Worm (Caenorhabditis elegans) whole organism, L2 larva: ENCODE data around the gene phlp-2.

Experiments
- C34F6.9 ChIP-seq: fragments of 150-350 bp; optimal IDR thresholded peaks from 2 replicates; lab custom pipeline; 2014; ENCODE audit warnings: missing biosample characterization, missing genetic modification characterization
- Y55F3AM.14 ChIP-seq: fragments of 200-800 bp; sonication (Bioruptor generic); optimal IDR thresholded peaks from 2 replicates; lab custom pipeline; 2018; ENCODE audit warnings: mild to moderate bottlenecking, missing genetic modification characterization, missing compliant biosample characterization
- ZK546.5 ChIP-seq: sonication (generic microtip); optimal IDR thresholded peaks from 2 replicates; lab custom pipeline; 2017; ENCODE audit warnings: missing biosample characterization, missing genetic modification characterization
- ama-1 ChIP-seq: fragments of 150-350 bp; optimal IDR thresholded peaks from 2 replicates; lab custom pipeline; 2018; ENCODE audit warnings: inconsistent platforms
- blmp-1 ChIP-seq: sonication (generic microtip); optimal IDR thresholded peaks from 2 replicates; lab custom pipeline; 2017; ENCODE audit warnings: missing genetic modification characterization, mild to moderate bottlenecking, missing compliant biosample characterization, antibody characterized with exemption, moderate library complexity; ENCODE audit not compliant: insufficient read depth
- ceh-82 ChIP-seq: fragments of 150-350 bp; optimal IDR thresholded peaks from 2 replicates; lab custom pipeline; 2014; ENCODE audit warnings: missing biosample characterization, missing genetic modification characterization
- crh-2 ChIP-seq: sonication (generic microtip); optimal IDR thresholded peaks from 2 replicates; lab custom pipeline; 2017; ENCODE audit warnings: missing biosample characterization, missing genetic modification characterization
- egl-27 ChIP-seq: sonication (generic microtip); optimal IDR thresholded peaks from 3 replicates; lab custom pipeline; 2017; ENCODE audit warnings: missing biosample characterization, missing genetic modification reagents, missing genetic modification characterization
- elt-1 ChIP-seq: fragments of 150-350 bp; optimal IDR thresholded peaks from 2 replicates; lab custom pipeline; 2014; ENCODE audit warnings: missing biosample characterization, missing genetic modification characterization
- gmeb-1 ChIP-seq: fragments of 150-350 bp; optimal IDR thresholded peaks from 2 replicates; lab custom pipeline; 2014; ENCODE audit warnings: missing biosample characterization, missing genetic modification characterization
- lin-39 ChIP-seq: fragments of 150-350 bp; optimal IDR thresholded peaks from 2 replicates; lab custom pipeline; 2014; ENCODE audit warnings: missing biosample characterization, missing genetic modification reagents, missing genetic modification characterization
- lsy-2 ChIP-seq, 2 experiments: fragments of 150-350 bp in 1 of 2; sonication (generic microtip) in 1 of 2; optimal IDR thresholded peaks; 2 replicates each; lab custom pipeline; 2014 to 2017; ENCODE audit warnings: missing biosample characterization in 2 of 2, missing genetic modification characterization in 2 of 2
- mab-5 ChIP-seq: fragments of 150-350 bp; optimal IDR thresholded peaks from 2 replicates; lab custom pipeline; 2014; ENCODE audit warnings: missing biosample characterization, missing genetic modification characterization
- mbf-1 ChIP-seq: sonication (generic microtip); optimal IDR thresholded peaks from 2 replicates; lab custom pipeline; 2017; ENCODE audit warnings: missing biosample characterization, missing genetic modification characterization
- mdl-1 ChIP-seq, 2 experiments: fragments of 150-350 bp in 1 of 2; sonication (generic microtip) in 1 of 2; optimal IDR thresholded peaks; 2 replicates each; lab custom pipeline; 2017; ENCODE audit warnings: missing biosample characterization in 2 of 2, missing genetic modification characterization in 2 of 2
- nhr-12 ChIP-seq: fragments of 150-350 bp; optimal IDR thresholded peaks from 2 replicates; lab custom pipeline; 2014; ENCODE audit warnings: missing biosample characterization, missing genetic modification characterization
- nhr-129 ChIP-seq: fragments of 150-350 bp; optimal IDR thresholded peaks from 2 replicates; lab custom pipeline; 2014; ENCODE audit warnings: missing biosample characterization, missing genetic modification characterization
- nhr-21 ChIP-seq: fragments of 150-350 bp; optimal IDR thresholded peaks from 2 replicates; lab custom pipeline; 2014; ENCODE audit warnings: missing biosample characterization, missing genetic modification characterization
- nhr-23 ChIP-seq: fragments of 150-350 bp; optimal IDR thresholded peaks from 2 replicates; lab custom pipeline; 2014; ENCODE audit warnings: missing biosample characterization, missing genetic modification reagents, missing genetic modification characterization
- nhr-237 ChIP-seq: fragments of 150-350 bp; optimal IDR thresholded peaks from 2 replicates; lab custom pipeline; 2014; ENCODE audit warnings: missing biosample characterization, missing genetic modification characterization
- nhr-25 ChIP-seq: fragments of 150-350 bp; sonication (generic microtip); optimal IDR thresholded peaks from 3 replicates; lab custom pipeline; 2014; ENCODE audit warnings: missing biosample characterization, missing genetic modification characterization
- nhr-6 ChIP-seq: fragments of 150-350 bp; optimal IDR thresholded peaks from 2 replicates; lab custom pipeline; 2014; ENCODE audit warnings: missing biosample characterization, missing genetic modification characterization
- nhr-77 ChIP-seq: fragments of 150-350 bp; optimal IDR thresholded peaks from 2 replicates; lab custom pipeline; 2014; ENCODE audit warnings: missing biosample characterization, missing genetic modification characterization
- peb-1 ChIP-seq: fragments of 150-350 bp; optimal IDR thresholded peaks from 2 replicates; lab custom pipeline; 2014; ENCODE audit warnings: missing biosample characterization, missing genetic modification characterization
- sem-4 ChIP-seq: fragments of 150-350 bp; optimal IDR thresholded peaks from 2 replicates; lab custom pipeline; 2014; ENCODE audit warnings: missing biosample characterization, missing genetic modification reagents, missing genetic modification characterization
- skn-1 ChIP-seq: sonication (generic microtip); optimal IDR thresholded peaks from 2 replicates; lab custom pipeline; 2017; ENCODE audit warnings: missing biosample characterization, missing genetic modification characterization
- sma-3 ChIP-seq: sonication (generic microtip); optimal IDR thresholded peaks from 2 replicates; lab custom pipeline; 2016; ENCODE audit warnings: missing genetic modification reagents, missing genetic modification characterization, missing compliant biosample characterization
- sma-9 ChIP-seq, 2 experiments: fragments of 150-350 bp in 1 of 2; sonication (generic microtip) in 1 of 2; optimal IDR thresholded peaks; 2 replicates each; lab custom pipeline; 2014 to 2016; ENCODE audit warnings: missing genetic modification characterization in 2 of 2, mild to moderate bottlenecking in 1 of 2, missing biosample characterization in 1 of 2, missing compliant biosample characterization in 1 of 2, missing genetic modification reagents in 1 of 2, moderate library complexity in 1 of 2
- snpc-4 ChIP-seq: fragments of 150-350 bp; optimal IDR thresholded peaks from 2 replicates; lab custom pipeline; 2014; ENCODE audit warnings: missing biosample characterization, missing genetic modification characterization
- unc-55 ChIP-seq: fragments of 150-350 bp; sonication (generic microtip); optimal IDR thresholded peaks from 3 replicates; lab custom pipeline; 2014; ENCODE audit warnings: missing biosample characterization, missing genetic modification reagents, missing genetic modification characterization
- unc-62 ChIP-seq: fragments of 150-350 bp; optimal IDR thresholded peaks from 2 replicates; lab custom pipeline; 2014; ENCODE audit warnings: missing biosample characterization, missing genetic modification reagents, missing genetic modification characterization
- zag-1 ChIP-seq: fragments of 150-350 bp; optimal IDR thresholded peaks from 2 replicates; lab custom pipeline; 2014; ENCODE audit warnings: missing biosample characterization, missing genetic modification characterization
- ztf-1 ChIP-seq: fragments of 200-800 bp; sonication (Bioruptor generic); conservative IDR thresholded peaks from 2 replicates; pipeline ENCODE4 v1.3.6; 2022; ENCODE audit warnings: missing genetic modification characterization, missing compliant biosample characterization
- ztf-4 ChIP-seq: fragments of 150-350 bp; optimal IDR thresholded peaks from 2 replicates; lab custom pipeline; 2014; ENCODE audit warnings: missing biosample characterization, missing genetic modification characterization

The phlp-2 gene

DNA sequence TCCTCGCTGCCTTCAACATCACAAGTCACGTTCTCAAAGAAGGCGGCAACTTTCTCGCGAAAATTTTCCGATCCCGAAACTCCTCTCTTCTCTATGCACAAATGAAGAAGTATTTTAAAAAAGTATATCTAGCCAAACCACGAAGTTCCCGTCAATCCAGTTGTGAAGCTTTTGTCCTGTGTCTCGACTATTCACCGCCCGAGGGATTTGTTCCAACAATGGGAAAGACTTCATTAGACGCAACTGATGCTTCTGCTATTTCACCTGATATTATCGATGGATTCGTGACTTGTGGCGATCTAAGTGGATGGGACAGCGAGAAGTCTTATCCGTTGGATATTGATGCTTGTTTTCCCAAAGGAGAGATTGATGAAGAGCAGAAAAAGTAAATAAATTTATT, 4.3 kb upstream of the phlp-2 start:
- TF ChIP-seq sma-3 (GFP tag; lab: Kevin White, UChicago) (no peak), nhr-23 (no peak), ZK546.5 (tag; lab: Kevin White, UChicago) (no peak), peb-1 (no peak), nhr-21 (tag; lab: Kevin White, UChicago) (no peak), zag-1 (tag; lab: Kevin White, UChicago) (no peak), snpc-4 (no peak), nhr-12 (tag; lab: Kevin White, UChicago) (no peak), nhr-77 (tag; lab: Kevin White, UChicago) (no peak), ceh-82 (tag; lab: Kevin White, UChicago) (no peak), blmp-1 (tag; lab: Kevin White, UChicago) (no peak), nhr-6 (tag; lab: Kevin White, UChicago) (no peak)

DNA sequence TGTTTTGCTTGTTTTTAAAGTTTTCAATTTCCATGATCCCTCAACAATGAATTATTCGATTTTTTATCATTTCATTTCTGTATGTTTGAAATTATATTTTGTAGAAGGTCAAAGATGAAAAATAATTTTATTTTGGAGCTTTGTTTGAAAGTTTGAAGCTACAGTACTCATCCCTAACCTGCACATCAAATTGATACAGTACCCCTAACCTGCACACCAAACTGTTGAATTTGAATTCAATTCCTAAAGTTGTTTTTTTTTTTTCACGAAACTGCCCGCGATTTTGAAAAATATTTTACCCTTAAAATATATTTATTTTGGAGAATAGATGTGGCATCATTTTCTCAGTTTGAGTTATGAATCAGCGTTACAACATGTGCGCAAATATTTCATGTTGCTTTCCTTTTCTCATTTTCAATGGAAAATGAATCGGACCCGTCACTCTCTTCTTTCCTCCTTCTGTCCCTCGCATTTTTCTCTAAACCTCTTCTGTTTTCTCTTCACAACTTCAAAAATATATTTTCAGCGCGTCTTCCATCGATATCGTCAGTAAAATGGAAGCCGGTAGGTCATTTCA, 3.4 kb upstream of the phlp-2 start, which contains the start of gene R74.8:
Gene R74.8 (plus strand): TSS at position 527 of the 577 bp plus-strand sequence.
- TF ChIP-seq lsy-2 (tag; optimal IDR thresholded peaks at IDR 0.05; lab: Kevin White, UChicago) (peak in 1 of 2 experiments; percentile 15), C34F6.9 (tag; lab: Kevin White, UChicago) (no peak), unc-55 (GFP tag; lab: Kevin White, UChicago) (peak; percentile 37), blmp-1 (tag; lab: Kevin White, UChicago) (peak; percentile 24)

DNA sequence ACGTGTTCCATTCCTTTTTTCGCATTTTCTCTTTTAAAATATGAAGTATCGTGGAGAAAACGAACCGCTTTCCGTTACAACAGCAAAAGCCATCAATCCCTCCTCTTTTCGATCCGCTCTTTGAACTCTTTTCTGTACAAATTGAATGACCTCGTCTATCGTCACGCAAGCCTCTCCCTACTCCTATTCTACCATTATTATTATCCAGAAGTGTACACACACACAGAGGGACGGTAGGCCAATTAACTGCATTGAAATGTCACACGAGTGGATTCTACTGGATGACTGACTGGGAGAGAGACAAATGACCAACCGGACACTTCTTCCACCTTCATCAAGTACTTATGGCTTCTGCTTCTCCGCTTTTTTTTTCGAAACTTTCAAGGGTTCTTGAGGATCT, 1.1 kb upstream of the phlp-2 start:
- TF ChIP-seq nhr-129 (tag; lab: Kevin White, UChicago): peak; percentile 8
- no peak for TF ChIP-seq mab-5 (tag; lab: Kevin White, UChicago)

DNA sequence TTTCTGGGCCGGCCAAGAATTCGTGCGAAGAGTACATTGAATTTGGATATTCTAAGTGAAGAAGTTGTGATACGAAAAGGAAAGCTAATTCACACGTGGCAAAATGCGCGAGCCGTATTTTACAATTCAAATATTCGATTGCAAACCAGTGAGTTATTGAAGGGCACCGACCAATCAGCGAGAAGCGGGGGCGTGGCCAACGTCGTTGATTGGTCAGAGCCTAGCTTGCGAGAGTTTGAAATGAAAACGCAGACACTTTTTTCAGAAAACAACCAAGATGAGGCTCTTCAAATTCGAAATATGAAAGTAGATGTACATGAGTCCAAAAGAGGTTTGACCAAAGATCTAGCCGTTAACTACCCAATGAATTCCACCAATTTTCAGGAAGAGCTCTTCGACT, 1.4 kb downstream of the phlp-2 start:
- TF ChIP-seq C34F6.9 (tag; lab: Kevin White, UChicago) (no peak), skn-1 (tag; lab: Kevin White, UChicago) (no peak), ZK546.5 (tag; lab: Kevin White, UChicago) (no peak), gmeb-1 (tag; lab: Kevin White, UChicago) (no peak), mab-5 (tag; lab: Kevin White, UChicago) (no peak), crh-2 (tag; lab: Kevin White, UChicago) (no peak), lin-39 (tag; lab: Kevin White, UChicago) (no peak), nhr-6 (tag; lab: Kevin White, UChicago) (no peak), peb-1 (no peak), egl-27 (tag; lab: Kevin White, UChicago) (no peak), ztf-1 (GFP tag; lab: Robert Waterston, UW) (no peak), Y55F3AM.14 (no peak), ama-1 (lab: Kevin White, UChicago) (no peak), blmp-1 (tag; lab: Kevin White, UChicago) (no peak), sma-9 (GFP tag; optimal IDR thresholded peaks at IDR 0.05; lab: Kevin White, UChicago) (no peak), sma-9 (tag; optimal IDR thresholded peaks at IDR 0.05; lab: Kevin White, UChicago) (no peak), nhr-23 (no peak), nhr-21 (tag; lab: Kevin White, UChicago) (no peak), mbf-1 (tag; lab: Kevin White, UChicago) (no peak), mdl-1 (tag; optimal IDR thresholded peaks at IDR 0.05; lab: Kevin White, UChicago) (no peak)

DNA sequence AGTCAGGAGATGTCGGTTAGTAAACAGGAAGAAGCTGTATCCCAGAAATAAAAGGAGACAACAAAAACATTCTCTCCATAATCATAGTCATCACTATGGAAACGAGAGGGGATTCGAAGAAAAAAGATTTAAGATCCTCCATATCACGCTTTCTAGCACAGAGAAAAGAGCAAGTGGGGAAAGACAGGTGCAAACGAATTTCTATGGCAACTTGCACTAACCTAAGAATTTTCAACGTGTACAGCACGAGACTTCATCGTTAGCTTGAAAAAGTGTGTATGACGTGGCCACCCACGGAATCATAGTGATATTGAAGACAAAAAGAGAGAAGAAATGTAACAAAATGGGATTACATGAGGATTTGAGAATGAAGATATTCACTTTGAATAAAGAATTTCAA, 11.6 kb downstream of the phlp-2 start:
- TF ChIP-seq mbf-1 (tag; lab: Kevin White, UChicago): no peak
- TF ChIP-seq unc-55 (GFP tag; lab: Kevin White, UChicago): no peak
- TF ChIP-seq ama-1 (lab: Kevin White, UChicago): no peak
- no peak for TF ChIP-seq unc-62 (GFP tag; lab: Kevin White, UChicago)
- no peak for TF ChIP-seq sem-4 (tag; lab: Kevin White, UChicago)
- TF ChIP-seq lin-39 (tag; lab: Kevin White, UChicago): no peak
- peak in 1 of 2 experiments; percentile 27 for TF ChIP-seq lsy-2 (tag; optimal IDR thresholded peaks at IDR 0.05; lab: Kevin White, UChicago)
- TF ChIP-seq nhr-21 (tag; lab: Kevin White, UChicago): no peak
- no peak for TF ChIP-seq ztf-4 (tag; lab: Kevin White, UChicago)
- peak; percentile 39 for TF ChIP-seq C34F6.9 (tag; lab: Kevin White, UChicago)
- no peak for TF ChIP-seq nhr-237 (tag; lab: Kevin White, UChicago)
- peak; percentile 5 for TF ChIP-seq crh-2 (tag; lab: Kevin White, UChicago)
- no peak for TF ChIP-seq gmeb-1 (tag; lab: Kevin White, UChicago)
- no peak for TF ChIP-seq ztf-1 (GFP tag; lab: Robert Waterston, UW)
- TF ChIP-seq egl-27 (tag; lab: Kevin White, UChicago): no peak
- TF ChIP-seq elt-1 (tag; lab: Kevin White, UChicago): no peak
- no peak for TF ChIP-seq nhr-25 (tag; lab: Kevin White, UChicago)
